Worm (Caenorhabditis elegans) whole organism, mixed stage, embryonic: ENCODE measurements around the gene F42D1.4.
A peak's percentile ranks its signal among the peaks of the same experiment; 100 is the strongest.

Experiments used
- M03D4.4 ChIP-seq: sonication (generic microtip); optimal IDR thresholded peaks from 2 replicates; lab custom pipeline; 2017; ENCODE audit warnings: mild to moderate bottlenecking, missing genetic modification characterization, missing compliant biosample characterization
- bed-3 ChIP-seq: fragments of 200-800 bp; sonication (Bioruptor generic); optimal IDR thresholded peaks from 3 replicates; lab custom pipeline; 2018; ENCODE audit warnings: mild to moderate bottlenecking, missing genetic modification characterization, moderate library complexity, missing compliant biosample characterization
- blmp-1 ChIP-seq: fragments of 150-350 bp; optimal IDR thresholded peaks from 2 replicates; lab custom pipeline; 2014; ENCODE audit warnings: missing biosample characterization, missing genetic modification characterization
- ceh-39 ChIP-seq: fragments of 150-350 bp; optimal IDR thresholded peaks from 2 replicates; lab custom pipeline; 2014; ENCODE audit warnings: missing biosample characterization, missing genetic modification characterization
- ceh-43 ChIP-seq: fragments of 200-800 bp; sonication (Bioruptor generic); optimal IDR thresholded peaks from 2 replicates; lab custom pipeline; 2018; ENCODE audit warnings: mild to moderate bottlenecking, missing genetic modification characterization, moderate library complexity, missing compliant biosample characterization
- ceh-83 ChIP-seq: fragments of 200-800 bp; sonication (Bioruptor generic); optimal IDR thresholded peaks from 2 replicates; lab custom pipeline; 2018; ENCODE audit warnings: mild to moderate bottlenecking, missing genetic modification characterization, missing compliant biosample characterization
- ces-1 ChIP-seq: fragments of 150-350 bp; optimal IDR thresholded peaks from 2 replicates; lab custom pipeline; 2014; ENCODE audit warnings: missing biosample characterization, missing genetic modification reagents, missing genetic modification characterization
- cnd-1 ChIP-seq: fragments of 200-800 bp; sonication (Bioruptor generic); optimal IDR thresholded peaks from 2 replicates; lab custom pipeline; 2018; ENCODE audit warnings: mild to moderate bottlenecking, missing genetic modification characterization, missing compliant biosample characterization
- drap-1 ChIP-seq: fragments of 200-800 bp; sonication (Bioruptor generic); optimal IDR thresholded peaks from 3 replicates; lab custom pipeline; 2018; ENCODE audit warnings: mild to moderate bottlenecking, missing genetic modification characterization, missing compliant biosample characterization
- elt-1 ChIP-seq: sonication (generic microtip); optimal IDR thresholded peaks from 2 replicates; lab custom pipeline; 2017; ENCODE audit warnings: missing genetic modification characterization, mild to moderate bottlenecking, missing compliant biosample characterization, antibody characterized with exemption, moderate library complexity, borderline replicate concordance; ENCODE audit not compliant: insufficient read depth
- elt-3 ChIP-seq: fragments of 150-350 bp; optimal IDR thresholded peaks from 2 replicates; lab custom pipeline; 2014; ENCODE audit warnings: missing biosample characterization, missing genetic modification characterization
- flh-1 ChIP-seq: fragments of 200-800 bp; sonication (Bioruptor generic); optimal IDR thresholded peaks from 2 replicates; lab custom pipeline; 2018; ENCODE audit warnings: mild to moderate bottlenecking, missing genetic modification characterization, moderate library complexity, missing compliant biosample characterization
- ham-2 ChIP-seq: fragments of 200-800 bp; sonication (Bioruptor generic); optimal IDR thresholded peaks from 2 replicates; lab custom pipeline; 2018; ENCODE audit warnings: mild to moderate bottlenecking, missing genetic modification characterization, missing compliant biosample characterization
- hlh-1 ChIP-seq: fragments of 150-350 bp; optimal IDR thresholded peaks from 2 replicates; lab custom pipeline; 2014; ENCODE audit warnings: missing biosample characterization, missing genetic modification reagents, missing genetic modification characterization
- lin-13 ChIP-seq: fragments of 150-350 bp; optimal IDR thresholded peaks from 2 replicates; lab custom pipeline; 2014; ENCODE audit warnings: missing biosample characterization, missing genetic modification characterization
- lin-32 ChIP-seq: fragments of 200-800 bp; sonication (Bioruptor generic); optimal IDR thresholded peaks from 2 replicates; lab custom pipeline; 2018; ENCODE audit warnings: mild to moderate bottlenecking, missing genetic modification characterization, missing compliant biosample characterization
- lsy-2 ChIP-seq: fragments of 150-350 bp; optimal IDR thresholded peaks from 2 replicates; lab custom pipeline; 2014; ENCODE audit warnings: missing biosample characterization, missing genetic modification characterization
- mab-5 ChIP-seq: fragments of 150-350 bp; optimal IDR thresholded peaks from 2 replicates; lab custom pipeline; 2014; ENCODE audit warnings: missing biosample characterization, missing genetic modification characterization
- mep-1 ChIP-seq: fragments of 150-350 bp; optimal IDR thresholded peaks from 2 replicates; lab custom pipeline; 2017; ENCODE audit warnings: missing biosample characterization, missing genetic modification reagents, missing genetic modification characterization, inconsistent platforms
- mls-2 ChIP-seq: sonication (generic microtip); optimal IDR thresholded peaks from 2 replicates; lab custom pipeline; 2016; ENCODE audit warnings: mild to moderate bottlenecking, missing genetic modification characterization, moderate library complexity, missing compliant biosample characterization
- nhr-12 ChIP-seq: fragments of 150-350 bp; optimal IDR thresholded peaks from 2 replicates; lab custom pipeline; 2014; ENCODE audit warnings: missing biosample characterization, missing genetic modification characterization
- nhr-2 ChIP-seq: fragments of 150-350 bp; optimal IDR thresholded peaks from 2 replicates; lab custom pipeline; 2014; ENCODE audit warnings: missing biosample characterization, missing genetic modification characterization
- nhr-237 ChIP-seq: fragments of 150-350 bp; optimal IDR thresholded peaks from 2 replicates; lab custom pipeline; 2014; ENCODE audit warnings: missing biosample characterization, missing genetic modification characterization
- nhr-28 ChIP-seq: fragments of 150-350 bp; optimal IDR thresholded peaks from 2 replicates; lab custom pipeline; 2014; ENCODE audit warnings: missing biosample characterization, missing genetic modification characterization
- nhr-76 ChIP-seq: sonication (generic microtip); optimal IDR thresholded peaks from 2 replicates; lab custom pipeline; 2017; ENCODE audit warnings: missing biosample characterization, missing genetic modification characterization
- pha-4 ChIP-seq: fragments of 150-350 bp; optimal IDR thresholded peaks from 2 replicates; lab custom pipeline; 2018; ENCODE audit warnings: missing biosample characterization, missing genetic modification reagents, missing genetic modification characterization
- sem-2 ChIP-seq: fragments of 200-800 bp; sonication (Bioruptor generic); optimal IDR thresholded peaks from 2 replicates; lab custom pipeline; 2018; ENCODE audit warnings: mild to moderate bottlenecking, missing genetic modification characterization, missing compliant biosample characterization
- snpc-4 ChIP-seq: fragments of 150-350 bp; optimal IDR thresholded peaks from 2 replicates; lab custom pipeline; 2014; ENCODE audit warnings: missing biosample characterization, missing genetic modification characterization
- sptf-1 ChIP-seq: sonication (generic microtip); optimal IDR thresholded peaks from 2 replicates; lab custom pipeline; 2017; ENCODE audit warnings: mild to moderate bottlenecking, missing genetic modification characterization, moderate library complexity, missing compliant biosample characterization
- tbx-8 ChIP-seq: fragments of 200-800 bp; sonication (Bioruptor generic); optimal IDR thresholded peaks from 2 replicates; lab custom pipeline; 2018; ENCODE audit warnings: mild to moderate bottlenecking, missing genetic modification characterization, moderate library complexity, missing compliant biosample characterization
- unc-120 ChIP-seq: sonication (generic microtip); optimal IDR thresholded peaks from 2 replicates; lab custom pipeline; 2017; ENCODE audit warnings: missing genetic modification characterization, missing compliant biosample characterization; ENCODE audit not compliant: poor library complexity, severe bottlenecking
- unc-39 ChIP-seq: fragments of 150-350 bp; optimal IDR thresholded peaks from 2 replicates; lab custom pipeline; 2014; ENCODE audit warnings: missing biosample characterization, missing genetic modification characterization
- unc-62 ChIP-seq: fragments of 150-350 bp; optimal IDR thresholded peaks from 2 replicates; lab custom pipeline; 2014; ENCODE audit warnings: missing biosample characterization, missing genetic modification reagents, missing genetic modification characterization
- zip-8 ChIP-seq: fragments of 150-350 bp; optimal IDR thresholded peaks from 2 replicates; lab custom pipeline; 2014; ENCODE audit warnings: missing biosample characterization, missing genetic modification characterization
- ztf-11 ChIP-seq: fragments of 150-350 bp; optimal IDR thresholded peaks from 2 replicates; lab custom pipeline; 2014; ENCODE audit warnings: missing biosample characterization, missing genetic modification characterization

The F42D1.4 gene

DNA sequence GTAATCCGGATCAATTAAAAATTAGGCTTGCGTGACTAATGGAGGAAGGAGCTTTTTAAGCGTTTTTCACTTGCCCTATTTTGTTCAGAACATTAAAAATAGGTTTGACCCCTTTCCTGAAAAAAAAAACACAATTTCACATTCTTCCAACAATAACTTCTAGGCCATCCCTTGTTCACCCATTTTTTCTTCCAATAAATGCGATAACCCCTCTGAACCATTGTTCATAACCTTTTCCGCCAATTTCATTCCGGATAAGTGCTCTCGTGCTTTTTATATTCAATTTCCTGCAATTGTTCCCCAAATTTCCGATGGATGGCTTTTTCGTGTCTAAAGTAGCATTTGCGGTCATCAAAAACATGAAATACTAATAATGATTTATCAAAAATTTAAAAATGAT lies 8.4 kb downstream of the F42D1.4 start:
- peak; percentile 19 for TF ChIP-seq sptf-1
- no peak for TF ChIP-seq mls-2 (tag; lab: Kevin White, UChicago)
- TF ChIP-seq nhr-76 (tag; lab: Kevin White, UChicago): no peak
- no peak for TF ChIP-seq bed-3 (GFP tag; lab: Kevin White, UChicago)
- TF ChIP-seq ceh-43 (GFP tag; lab: Kevin White, UChicago): no peak
- TF ChIP-seq ces-1 (GFP tag; lab: Kevin White, UChicago): peak; percentile 27
- TF ChIP-seq nhr-28 (tag; lab: Kevin White, UChicago): no peak
- TF ChIP-seq mab-5 (tag; lab: Kevin White, UChicago): no peak
- TF ChIP-seq cnd-1: no peak
- no peak for TF ChIP-seq nhr-12 (tag; lab: Kevin White, UChicago)
- TF ChIP-seq ham-2 (GFP tag; lab: Kevin White, UChicago): no peak
- TF ChIP-seq ztf-11 (tag; lab: Kevin White, UChicago): no peak

- no peak for TF ChIP-seq blmp-1 (tag; lab: Kevin White, UChicago)
- TF ChIP-seq lsy-2: no peak
- no peak for TF ChIP-seq lin-13
- TF ChIP-seq sptf-1: no peak
- TF ChIP-seq elt-3 (tag; lab: Kevin White, UChicago): no peak
- no peak for TF ChIP-seq sem-2 (GFP tag; lab: Kevin White, UChicago)
- TF ChIP-seq ces-1 (GFP tag; lab: Kevin White, UChicago): no peak
- no peak for TF ChIP-seq ham-2 (GFP tag; lab: Kevin White, UChicago)
- TF ChIP-seq flh-1: no peak
- no peak for TF ChIP-seq tbx-8
- no peak for TF ChIP-seq ceh-39 (tag; lab: Kevin White, UChicago)
- TF ChIP-seq zip-8 (tag; lab: Kevin White, UChicago): no peak
- no peak for TF ChIP-seq ceh-83 (GFP tag; lab: Kevin White, UChicago)
- no peak for TF ChIP-seq snpc-4
- no peak for TF ChIP-seq bed-3 (GFP tag; lab: Kevin White, UChicago)
- no peak for TF ChIP-seq unc-120 (tag; lab: Kevin White, UChicago)
These were observed 9.7 kb downstream of the F42D1.4 start for ce11 chrX:14816717-14817116.

- TF ChIP-seq hlh-1 (tag; lab: Kevin White, UChicago) (peak; percentile 85), ceh-43 (GFP tag; lab: Kevin White, UChicago) (peak; percentile 63), ham-2 (GFP tag; lab: Kevin White, UChicago) (peak; percentile 91), unc-62 (peak; percentile 93), mab-5 (tag; lab: Kevin White, UChicago) (peak; percentile 60), nhr-28 (tag; lab: Kevin White, UChicago) (no peak), elt-3 (tag; lab: Kevin White, UChicago) (peak; percentile 22), lin-13 (peak; percentile 63), unc-120 (tag; lab: Kevin White, UChicago) (peak; percentile 62), M03D4.4 (tag; lab: Kevin White, UChicago) (peak; percentile 83), ces-1 (GFP tag; lab: Kevin White, UChicago) (peak; percentile 81), snpc-4 (no peak), nhr-12 (tag; lab: Kevin White, UChicago) (peak; percentile 59), drap-1 (peak; percentile 81), nhr-237 (peak; percentile 81), nhr-2 (tag; lab: Kevin White, UChicago) (peak; percentile 52), pha-4 (peak; percentile 88), ceh-83 (GFP tag; lab: Kevin White, UChicago) (no peak), mep-1 (peak; percentile 95), ceh-39 (tag; lab: Kevin White, UChicago) (peak; percentile 90), bed-3 (GFP tag; lab: Kevin White, UChicago) (peak; percentile 20), sptf-1 (peak; percentile 89), flh-1 (no peak), lsy-2 (peak; percentile 26), blmp-1 (tag; lab: Kevin White, UChicago) (no peak), lin-32 (GFP tag; lab: Kevin White, UChicago) (no peak), tbx-8 (no peak), cnd-1 (peak; percentile 71), sem-2 (GFP tag; lab: Kevin White, UChicago) (no peak), mls-2 (tag; lab: Kevin White, UChicago) (peak; percentile 83), zip-8 (tag; lab: Kevin White, UChicago) (no peak), unc-39 (tag; lab: Kevin White, UChicago) (no peak), nhr-76 (tag; lab: Kevin White, UChicago) (no peak), elt-1 (tag; lab: Kevin White, UChicago) (peak; percentile 31), ztf-11 (tag; lab: Kevin White, UChicago) (peak; percentile 87)
These were observed 11.6 kb downstream of the F42D1.4 start, which contains the start of gene epn-1 for ce11 chrX:14818464-14819259. epn-1 (minus strand) TSS chrX:14818514.
